Worm (Caenorhabditis elegans) whole organism, L1 larva: Measurements from ENCODE around the gene gck-2.

Experiments used
- fos-1 ChIP-seq: fragments of 150-350 bp; optimal IDR thresholded peaks from 2 replicates; lab custom pipeline; 2014; ENCODE audit warnings: missing biosample characterization, missing genetic modification characterization
- lin-39 ChIP-seq: fragments of 150-350 bp; optimal IDR thresholded peaks from 2 replicates; lab custom pipeline; 2014; ENCODE audit warnings: missing biosample characterization, missing genetic modification reagents, missing genetic modification characterization
- nhr-11 ChIP-seq: fragments of 150-350 bp; optimal IDR thresholded peaks from 2 replicates; lab custom pipeline; 2014; ENCODE audit warnings: missing biosample characterization, missing genetic modification characterization
- nhr-28 ChIP-seq: fragments of 150-350 bp; optimal IDR thresholded peaks from 2 replicates; lab custom pipeline; 2014; ENCODE audit warnings: missing biosample characterization, missing genetic modification characterization
- ztf-11 ChIP-seq, 2 experiments: sonication (generic microtip); optimal IDR thresholded peaks; 2 replicates each; lab custom pipeline; 2016 to 2017; ENCODE audit warnings: missing genetic modification characterization in 2 of 2, missing biosample characterization in 1 of 2, missing compliant biosample characterization in 1 of 2

DNA sequence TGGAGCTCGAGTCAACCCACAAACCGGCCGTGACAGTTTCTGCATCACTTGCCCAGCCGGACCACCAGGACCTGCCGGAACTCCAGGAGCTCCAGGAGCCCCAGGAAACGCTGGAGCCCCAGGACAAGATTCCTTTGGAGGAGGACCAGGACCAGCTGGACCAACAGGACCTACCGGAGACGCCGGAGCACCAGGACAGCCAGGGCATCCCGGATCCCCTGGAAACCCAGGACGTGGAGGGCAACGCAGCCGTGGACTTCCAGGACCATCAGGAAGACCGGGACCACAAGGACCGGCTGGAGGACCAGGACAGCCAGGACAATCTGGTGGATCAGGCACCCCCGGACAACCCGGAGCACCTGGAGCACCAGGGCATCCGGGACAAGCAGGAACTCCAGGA, 37.6 kb upstream of the gck-2 start:
- no peak for TF ChIP-seq nhr-28 (tag; lab: Kevin White, UChicago)
- no peak for TF ChIP-seq lin-39 (tag; lab: Kevin White, UChicago)
- TF ChIP-seq fos-1 = no peak
- no peak for TF ChIP-seq nhr-11 (tag; lab: Kevin White, UChicago)
- no peak for TF ChIP-seq ztf-11 (tag; optimal IDR thresholded peaks at IDR 0.05; lab: Kevin White, UChicago)
